Worm (Caenorhabditis elegans) whole organism, L1 larva: ENCODE data around the gene twk-39.

Experiments
- ceh-88 ChIP-seq: fragments of 200-800 bp; sonication (Bioruptor generic); IDR thresholded peaks from 2 replicates; pipeline ENCODE4 v1.3.6; 2022; ENCODE audit warnings: missing genetic modification characterization, missing compliant biosample characterization
- egl-13 ChIP-seq: sonication (generic microtip); optimal IDR thresholded peaks from 2 replicates; lab custom pipeline; 2016; ENCODE audit warnings: missing genotype, missing genetic modification reagents, missing genetic modification characterization, missing compliant biosample characterization
- elt-2 ChIP-seq: sonication (generic microtip); optimal IDR thresholded peaks from 2 replicates; lab custom pipeline; 2016; ENCODE audit warnings: missing genetic modification characterization, mild to moderate bottlenecking, inconsistent platforms, missing compliant biosample characterization, missing genetic modification reagents
- fkh-10 ChIP-seq: sonication (generic microtip); optimal IDR thresholded peaks from 2 replicates; lab custom pipeline; 2017; ENCODE audit warnings: missing biosample characterization, missing genetic modification reagents, missing genetic modification characterization
- grh-1 ChIP-seq: fragments of 200-800 bp; sonication (Bioruptor generic); IDR thresholded peaks from 2 replicates; pipeline ENCODE4 v1.3.6; 2022; ENCODE audit warnings: missing genetic modification reagents, missing genetic modification characterization, missing compliant biosample characterization
- hlh-17 ChIP-seq: fragments of 200-800 bp; sonication (Bioruptor generic); optimal IDR thresholded peaks from 2 replicates; lab custom pipeline; 2018; ENCODE audit warnings: missing genetic modification characterization, mild to moderate bottlenecking, missing compliant biosample characterization, moderate library complexity, borderline replicate concordance
- jun-1 ChIP-seq: fragments of 150-350 bp; optimal IDR thresholded peaks from 2 replicates; lab custom pipeline; 2014; ENCODE audit warnings: missing biosample characterization, missing genetic modification reagents, missing genetic modification characterization
- lin-35 ChIP-seq, 2 experiments: fragments of 150-350 bp; optimal IDR thresholded peaks; 2 replicates each; lab custom pipeline; 2014; ENCODE audit warnings: missing biosample characterization in 2 of 2, missing genetic modification characterization in 2 of 2, missing genetic modification reagents in 2 of 2
- lin-39 ChIP-seq: fragments of 150-350 bp; optimal IDR thresholded peaks from 2 replicates; lab custom pipeline; 2014; ENCODE audit warnings: missing biosample characterization, missing genetic modification reagents, missing genetic modification characterization
- lir-3 ChIP-seq: sonication (generic microtip); optimal IDR thresholded peaks from 2 replicates; lab custom pipeline; 2016; ENCODE audit warnings: mild to moderate bottlenecking, missing genetic modification characterization, moderate library complexity, missing compliant biosample characterization; ENCODE audit not compliant: poor library complexity
- mdl-1 ChIP-seq, 2 experiments: fragments of 150-350 bp; optimal IDR thresholded peaks; 2 replicates each; lab custom pipeline; 2014 to 2017; ENCODE audit warnings: missing biosample characterization in 2 of 2, missing genetic modification characterization in 2 of 2, inconsistent platforms in 1 of 2
- nhr-11 ChIP-seq: fragments of 150-350 bp; optimal IDR thresholded peaks from 2 replicates; lab custom pipeline; 2014; ENCODE audit warnings: missing biosample characterization, missing genetic modification characterization
- nhr-77 ChIP-seq: fragments of 150-350 bp; optimal IDR thresholded peaks from 2 replicates; lab custom pipeline; 2014; ENCODE audit warnings: missing biosample characterization, missing genetic modification characterization
- snpc-4 ChIP-seq: fragments of 150-350 bp; optimal IDR thresholded peaks from 2 replicates; lab custom pipeline; 2014; ENCODE audit warnings: missing biosample characterization, missing genetic modification characterization

ce11 chrIII:11814653-11815052 is 19.1 kb downstream of the twk-39 start:
- TF ChIP-seq mdl-1 (tag; optimal IDR thresholded peaks at IDR 0.05; lab: Kevin White, UChicago) (no peak), elt-2 (no peak), fkh-10 (no peak), jun-1 (tag; lab: Kevin White, UChicago) (no peak), grh-1 (no peak), ceh-88 (GFP tag; lab: Robert Waterston, UW) (no peak), lin-39 (no peak), lir-3 (tag; lab: Kevin White, UChicago) (no peak), lin-35 (GFP tag; optimal IDR thresholded peaks at IDR 0.05; lab: Kevin White, UChicago) (no peak), nhr-11 (tag; lab: Kevin White, UChicago) (no peak), hlh-17 (GFP tag; lab: Kevin White, UChicago) (no peak), snpc-4 (tag; lab: Kevin White, UChicago) (no peak), egl-13 (no peak), nhr-77 (tag; lab: Kevin White, UChicago) (no peak)
